Fruit fly (Drosophila melanogaster) whole organism, wandering third instar larva: ENCODE data around the gene smid.

Source experiments
- Abd-B ChIP-seq: fragments of >200 bp; optimal IDR thresholded peaks from 2 replicates; lab custom pipeline; 2017; ENCODE audit warnings: missing biosample characterization, missing genetic modification characterization
- CG32264 ChIP-seq: fragments of 200-800 bp; sonication (Bioruptor generic); optimal IDR thresholded peaks from 2 replicates; lab custom pipeline; 2016; ENCODE audit warnings: missing biosample characterization, missing genetic modification characterization
- CG9705 ChIP-seq: fragments of 200-800 bp; sonication (Bioruptor generic); optimal IDR thresholded peaks from 2 replicates; lab custom pipeline; 2018; ENCODE audit warnings: missing biosample characterization, mild to moderate bottlenecking, missing genetic modification characterization
- CrebA ChIP-seq: fragments of 200-800 bp; sonication (Bioruptor generic); optimal IDR thresholded peaks from 2 replicates; lab custom pipeline; 2016; ENCODE audit warnings: missing biosample characterization, mild to moderate bottlenecking, missing genetic modification characterization, borderline replicate concordance
- Dfd ChIP-seq: fragments of >200 bp; optimal IDR thresholded peaks from 2 replicates; lab custom pipeline; 2017; ENCODE audit warnings: missing biosample characterization, missing genetic modification characterization
- Dif ChIP-seq: fragments of 200-275, 200-300 bp; sonication (Bioruptor generic); optimal IDR thresholded peaks from 2 replicates; lab custom pipeline; 2018; ENCODE audit warnings: missing biosample characterization, missing genetic modification characterization; ENCODE audit not compliant: partially characterized antibody
- GATAd ChIP-seq: sonication (Bioruptor generic); optimal IDR thresholded peaks from 2 replicates; lab custom pipeline; 2016; ENCODE audit warnings: missing biosample characterization, missing genetic modification characterization
- HLH106 ChIP-seq: fragments of 200-800 bp; optimal IDR thresholded peaks from 3 replicates; lab custom pipeline; 2019; ENCODE audit warnings: missing biosample characterization, mild to moderate bottlenecking, missing genetic modification characterization, moderate library complexity
- Hnf4 ChIP-seq: fragments of 200-800 bp; sonication (Bioruptor generic); optimal IDR thresholded peaks from 2 replicates; lab custom pipeline; 2016; ENCODE audit warnings: missing biosample characterization, mild to moderate bottlenecking, missing genetic modification characterization
- Hr78 ChIP-seq: fragments of >200 bp; optimal IDR thresholded peaks from 2 replicates; lab custom pipeline; 2017; ENCODE audit warnings: missing biosample characterization, missing genetic modification characterization
- Hr83 ChIP-seq: fragments of 200-300 bp; sonication (Bioruptor generic); optimal IDR thresholded peaks from 2 replicates; lab custom pipeline; 2016; ENCODE audit warnings: missing biosample characterization, mild to moderate bottlenecking, missing genetic modification characterization, moderate library complexity; ENCODE audit not compliant: poor library complexity, severe bottlenecking
- Jra ChIP-seq: sonication (Bioruptor generic); optimal IDR thresholded peaks from 2 replicates; lab custom pipeline; 2016; ENCODE audit warnings: missing biosample characterization, missing genetic modification characterization
- Mio ChIP-seq: sonication (Bioruptor generic); optimal IDR thresholded peaks from 2 replicates; lab custom pipeline; 2016; ENCODE audit warnings: missing biosample characterization, missing genetic modification characterization
- Myc ChIP-seq: fragments of >200 bp; optimal IDR thresholded peaks from 2 replicates; lab custom pipeline; 2017
- N ChIP-seq: fragments of >200 bp; optimal IDR thresholded peaks from 2 replicates; lab custom pipeline; 2018; ENCODE audit warnings: missing biosample characterization, missing external identifiers, missing genetic modification characterization
- OdsH ChIP-seq: fragments of 200-800 bp; sonication (Bioruptor generic); optimal IDR thresholded peaks from 2 replicates; lab custom pipeline; 2016; ENCODE audit warnings: missing biosample characterization, mild to moderate bottlenecking, missing genetic modification characterization
- Rel ChIP-seq, 2 experiments: fragments of 200-800 bp; sonication (Bioruptor generic) in 1 of 2; optimal IDR thresholded peaks; 2 replicates in 1 of 2; 3 replicates in 1 of 2; lab custom pipeline; 2016 to 2019; ENCODE audit warnings: mild to moderate bottlenecking in 2 of 2, missing biosample characterization in 2 of 2, missing genetic modification characterization in 2 of 2, moderate library complexity in 1 of 2
- Sp1 ChIP-seq: fragments of 200-800 bp; sonication (Bioruptor generic); optimal IDR thresholded peaks from 3 replicates; lab custom pipeline; 2019; ENCODE audit warnings: missing biosample characterization, mild to moderate bottlenecking, missing genetic modification characterization, moderate library complexity
- Vsx2 ChIP-seq: fragments of 200-300, 225-300 bp; sonication (Bioruptor generic); optimal IDR thresholded peaks from 2 replicates; lab custom pipeline; 2018; ENCODE audit warnings: missing biosample characterization, missing genetic modification characterization; ENCODE audit not compliant: partially characterized antibody
- br ChIP-seq: fragments of 200-800 bp; sonication (Bioruptor generic); optimal IDR thresholded peaks from 2 replicates; lab custom pipeline; 2016; ENCODE audit warnings: missing biosample characterization, missing genetic modification characterization
- brk ChIP-seq: fragments of 200-800 bp; sonication (Bioruptor generic); optimal IDR thresholded peaks from 2 replicates; lab custom pipeline; 2016; ENCODE audit warnings: missing biosample characterization, mild to moderate bottlenecking, missing genetic modification characterization
- dl ChIP-seq, 2 experiments: fragments of 175-275, 200-275 bp in 1 of 2; fragments of 200-275 bp in 1 of 2; sonication (Bioruptor generic); optimal IDR thresholded peaks; lab custom pipeline; 2018; ENCODE audit warnings: mild to moderate bottlenecking in 2 of 2, missing biosample characterization in 2 of 2, missing genetic modification characterization in 2 of 2, moderate library complexity in 2 of 2; ENCODE audit not compliant: partially characterized antibody in 2 of 2, insufficient read depth in 1 of 2
- dmrt93B ChIP-seq: fragments of 200-800 bp; sonication (Bioruptor generic); optimal IDR thresholded peaks from 2 replicates; lab custom pipeline; 2018; ENCODE audit warnings: missing biosample characterization, mild to moderate bottlenecking, missing genetic modification characterization
- dsf ChIP-seq: sonication (Bioruptor generic); optimal IDR thresholded peaks from 2 replicates; lab custom pipeline; 2016; ENCODE audit warnings: missing biosample characterization, missing genetic modification characterization, borderline replicate concordance
- ey ChIP-seq: fragments of 200-800 bp; sonication (Bioruptor generic); optimal IDR thresholded peaks from 2 replicates; lab custom pipeline; 2016; ENCODE audit warnings: missing biosample characterization, missing genetic modification characterization
- foxo ChIP-seq, 2 experiments: fragments of 200-800 bp; sonication (Bioruptor generic); optimal IDR thresholded peaks; 2 replicates in 1 of 2; 3 replicates in 1 of 2; lab custom pipeline; 2016 to 2017; ENCODE audit warnings: missing biosample characterization in 2 of 2, missing genetic modification characterization in 2 of 2
- fru ChIP-seq: fragments of 200-800 bp; sonication (Bioruptor generic); optimal IDR thresholded peaks from 3 replicates; lab custom pipeline; 2016; ENCODE audit warnings: missing biosample characterization, mild to moderate bottlenecking, missing genetic modification characterization
- h ChIP-seq: fragments of 200-800 bp; sonication (Bioruptor generic); optimal IDR thresholded peaks from 3 replicates; lab custom pipeline; 2016; ENCODE audit warnings: missing biosample characterization, mild to moderate bottlenecking, missing genetic modification characterization
- jim ChIP-seq: fragments of 175-275, 200-325 bp; sonication (Bioruptor generic); optimal IDR thresholded peaks from 2 replicates; lab custom pipeline; 2016; ENCODE audit warnings: missing biosample characterization, mild to moderate bottlenecking, missing genetic modification characterization
- lola ChIP-seq: fragments of >200 bp; optimal IDR thresholded peaks from 2 replicates; lab custom pipeline; 2017; ENCODE audit warnings: missing biosample characterization, missing genetic modification characterization
- pan ChIP-seq: fragments of >200 bp; optimal IDR thresholded peaks from 2 replicates; lab custom pipeline; 2017
- psq ChIP-seq: fragments of 200-800 bp; sonication (Bioruptor generic); optimal IDR thresholded peaks from 3 replicates; lab custom pipeline; 2017; ENCODE audit warnings: missing biosample characterization, mild to moderate bottlenecking, missing genetic modification characterization, moderate library complexity
- rgr ChIP-seq: fragments of 200-800 bp; sonication (Bioruptor generic); optimal IDR thresholded peaks from 3 replicates; lab custom pipeline; 2016; ENCODE audit warnings: missing biosample characterization, mild to moderate bottlenecking, missing genetic modification characterization
- sage ChIP-seq: fragments of 200-800 bp; sonication (Bioruptor generic); optimal IDR thresholded peaks from 2 replicates; lab custom pipeline; 2016; ENCODE audit warnings: missing biosample characterization, mild to moderate bottlenecking, missing genetic modification characterization
- sv ChIP-seq: fragments of 200-800 bp; sonication (Bioruptor generic); optimal IDR thresholded peaks from 3 replicates; lab custom pipeline; 2016; ENCODE audit warnings: missing biosample characterization, missing genetic modification characterization
- tai ChIP-seq: sonication (Bioruptor generic); optimal IDR thresholded peaks from 2 replicates; lab custom pipeline; 2016; ENCODE audit warnings: missing biosample characterization, missing genetic modification characterization
- usp ChIP-seq: fragments of >200 bp; optimal IDR thresholded peaks from 2 replicates; lab custom pipeline; 2017; ENCODE audit warnings: missing biosample characterization, missing genetic modification characterization
- woc ChIP-seq: sonication (Bioruptor generic); optimal IDR thresholded peaks from 2 replicates; lab custom pipeline; 2016; ENCODE audit warnings: missing biosample characterization, mild to moderate bottlenecking, missing genetic modification characterization

smid gene

dm6 chr3L:7381359-7381976 lies at the start of gene smid, which contains the start of gene SMSr:
TSS of gene smid (plus strand) at chr3L:7381614.
TSS of gene SMSr (minus strand) at chr3L:7381474.
- TF ChIP-seq rgr (GFP tag; lab: Kevin White, UChicago) = peak; percentile 74
- no peak for TF ChIP-seq CrebA (GFP tag; lab: Kevin White, UChicago)
- peak; percentile 56 for TF ChIP-seq OdsH (GFP tag; lab: Kevin White, UChicago)
- no peak for TF ChIP-seq Abd-B (GFP tag; lab: Kevin White, UChicago)
- TF ChIP-seq lola (GFP tag; lab: Kevin White, UChicago) = no peak
- TF ChIP-seq tai (GFP tag; lab: Kevin White, UChicago) = no peak
- TF ChIP-seq brk (GFP tag; lab: Kevin White, UChicago) = no peak
- TF ChIP-seq Mio (GFP tag; lab: Kevin White, UChicago) = no peak
- peak; percentile 56 for TF ChIP-seq Sp1 (GFP tag; lab: Kevin White, UChicago)
- TF ChIP-seq dmrt93B = peak; percentile 28
- peak in 1 of 2 experiments; percentile 68 for TF ChIP-seq foxo (GFP tag; optimal IDR thresholded peaks at IDR 0.05; lab: Kevin White, UChicago)
- peak; percentile 73 for TF ChIP-seq woc (GFP tag; lab: Kevin White, UChicago)
- TF ChIP-seq CG32264 = no peak
- peak; percentile 16 for TF ChIP-seq CG9705 (GFP tag; lab: Kevin White, UChicago)
- peak; percentile 98 for TF ChIP-seq fru (GFP tag; lab: Kevin White, UChicago)
- peak; percentile 42 for TF ChIP-seq sv (GFP tag; lab: Kevin White, UChicago)
- TF ChIP-seq Dfd = no peak
- peak; percentile 18 for TF ChIP-seq Hr83 (GFP tag; lab: Kevin White, UChicago)
- TF ChIP-seq jim = no peak
- no peak for TF ChIP-seq Hr78
- TF ChIP-seq br = peak; percentile 47
- no peak for TF ChIP-seq Hnf4 (GFP tag; lab: Kevin White, UChicago)
- TF ChIP-seq pan (lab: Kevin White, UChicago) = no peak
- TF ChIP-seq Jra (GFP tag; lab: Kevin White, UChicago) = peak; percentile 72
- TF ChIP-seq usp (GFP tag; lab: Kevin White, UChicago) = no peak
- TF ChIP-seq ey (GFP tag; lab: Kevin White, UChicago) = peak; percentile 62
- no peak for TF ChIP-seq sage (GFP tag; lab: Kevin White, UChicago)
- peak; percentile 84 to 90 for TF ChIP-seq dl (GFP tag; optimal IDR thresholded peaks at IDR 0.05; lab: Kevin White, UChicago; ENCODE audit: insufficient read depth in 1 of 2, partially characterized antibody in 2 of 2)
- TF ChIP-seq psq (GFP tag; lab: Kevin White, UChicago) = peak; percentile 32
- TF ChIP-seq Myc (lab: Kevin White, UChicago) = peak; percentile 21
- peak; percentile 28 for TF ChIP-seq dsf (GFP tag; lab: Kevin White, UChicago)
- TF ChIP-seq Rel (GFP tag; optimal IDR thresholded peaks at IDR 0.05; lab: Kevin White, UChicago) = no peak
- no peak for TF ChIP-seq Rel (tag; optimal IDR thresholded peaks at IDR 0.05; lab: Kevin White, UChicago)
- peak; percentile 69 for TF ChIP-seq Vsx2 (GFP tag; lab: Kevin White, UChicago)
- peak; percentile 46 for TF ChIP-seq N (GFP tag; lab: Kevin White, UChicago)
- TF ChIP-seq GATAd = no peak
- peak; percentile 66 for TF ChIP-seq h (GFP tag; lab: Kevin White, UChicago)
- TF ChIP-seq HLH106 (tag; lab: Kevin White, UChicago) = peak; percentile 61
- TF ChIP-seq Dif = peak; percentile 95

dm6 chr3L:7334990-7335389 lies 46.4 kb upstream of the smid start, which contains the start of the genes wrm1 and wrm2:
TSS of gene wrm1 (minus strand) at chr3L:7335226.
TSS of gene wrm2 (minus strand) at chr3L:7335226.
- TF ChIP-seq OdsH (GFP tag; lab: Kevin White, UChicago) (no peak), tai (GFP tag; lab: Kevin White, UChicago) (no peak), sv (GFP tag; lab: Kevin White, UChicago) (peak; percentile 2), h (GFP tag; lab: Kevin White, UChicago) (no peak), fru (GFP tag; lab: Kevin White, UChicago) (no peak), Jra (GFP tag; lab: Kevin White, UChicago) (no peak), CG32264 (no peak), dsf (GFP tag; lab: Kevin White, UChicago) (no peak), Hnf4 (GFP tag; lab: Kevin White, UChicago) (no peak), HLH106 (tag; lab: Kevin White, UChicago) (no peak), jim (no peak), dl (GFP tag; optimal IDR thresholded peaks at IDR 0.05; lab: Kevin White, UChicago; ENCODE audit: insufficient read depth in 1 of 2, partially characterized antibody in 2 of 2) (no peak), lola (GFP tag; lab: Kevin White, UChicago) (no peak), N (GFP tag; lab: Kevin White, UChicago) (no peak), rgr (GFP tag; lab: Kevin White, UChicago) (peak; percentile 62), Vsx2 (GFP tag; lab: Kevin White, UChicago) (no peak), dmrt93B (no peak), sage (GFP tag; lab: Kevin White, UChicago) (no peak), Sp1 (GFP tag; lab: Kevin White, UChicago) (peak; percentile 17), br (no peak), foxo (GFP tag; optimal IDR thresholded peaks at IDR 0.05; lab: Kevin White, UChicago) (no peak), Dfd (no peak), ey (GFP tag; lab: Kevin White, UChicago) (no peak), Abd-B (GFP tag; lab: Kevin White, UChicago) (no peak), CG9705 (GFP tag; lab: Kevin White, UChicago) (no peak), Myc (lab: Kevin White, UChicago) (no peak), Hr83 (GFP tag; lab: Kevin White, UChicago) (peak; percentile 53), psq (GFP tag; lab: Kevin White, UChicago) (no peak), Rel (GFP tag; optimal IDR thresholded peaks at IDR 0.05; lab: Kevin White, UChicago) (no peak), Rel (tag; optimal IDR thresholded peaks at IDR 0.05; lab: Kevin White, UChicago) (peak; percentile 2), Mio (GFP tag; lab: Kevin White, UChicago) (no peak), Hr78 (no peak), brk (GFP tag; lab: Kevin White, UChicago) (no peak), GATAd (no peak), pan (lab: Kevin White, UChicago) (no peak), CrebA (GFP tag; lab: Kevin White, UChicago) (no peak), woc (GFP tag; lab: Kevin White, UChicago) (no peak)
